Worm (Caenorhabditis elegans) whole organism, L4 larva: ENCODE measurements around the gene W04D2.4.

Source experiments
- F26F4.8 ChIP-seq: fragments of 200-800 bp; sonication (Bioruptor generic); conservative IDR thresholded peaks from 2 replicates; pipeline ENCODE4 v1.3.6; 2022; ENCODE audit warnings: missing genetic modification characterization, missing compliant biosample characterization
- F37D6.2 ChIP-seq: sonication (generic microtip); optimal IDR thresholded peaks from 2 replicates; lab custom pipeline; 2016; ENCODE audit warnings: mild to moderate bottlenecking, missing genetic modification characterization, missing compliant biosample characterization
- T26A8.4 ChIP-seq: fragments of 200-800 bp; sonication (Bioruptor generic); IDR thresholded peaks from 2 replicates; pipeline ENCODE4 v1.3.6; 2022; ENCODE audit warnings: missing genetic modification characterization, missing compliant biosample characterization
- Y105C5A.15 ChIP-seq: fragments of 200-800 bp; sonication (Bioruptor generic); IDR thresholded peaks from 2 replicates; pipeline ENCODE4 v1.3.6; 2022; ENCODE audit warnings: missing genetic modification characterization, missing compliant biosample characterization
- ZK546.5 ChIP-seq, 2 experiments: sonication (generic microtip); optimal IDR thresholded peaks; 2 replicates each; lab custom pipeline; 2017; ENCODE audit warnings: missing biosample characterization in 2 of 2, missing genetic modification characterization in 2 of 2
- aha-1 ChIP-seq: fragments of 150-350 bp; peaks from one replicate; lab custom pipeline; 2014; ENCODE audit warnings: missing biosample characterization, missing genetic modification characterization
- ama-1 ChIP-seq: fragments of 150-350 bp; optimal IDR thresholded peaks from 2 replicates; lab custom pipeline; 2014; ENCODE audit warnings: inconsistent platforms, mixed read lengths
- attf-4 ChIP-seq: sonication (generic microtip); optimal IDR thresholded peaks from 3 replicates; lab custom pipeline; 2017; ENCODE audit warnings: missing biosample characterization, missing genetic modification characterization
- ceh-20 ChIP-seq: fragments of 200-800 bp; sonication (Bioruptor generic); IDR thresholded peaks from 2 replicates; pipeline ENCODE4 v1.3.6; 2022; ENCODE audit warnings: missing genetic modification reagents, missing genetic modification characterization, missing compliant biosample characterization
- ceh-44 ChIP-seq: fragments of 200-800 bp; sonication (Bioruptor generic); IDR thresholded peaks from 2 replicates; pipeline ENCODE4 v1.3.6; 2022; ENCODE audit warnings: missing genetic modification reagents, missing genetic modification characterization, missing compliant biosample characterization
- ces-1 ChIP-seq: fragments of 150-350 bp; sonication (generic microtip); optimal IDR thresholded peaks from 4 replicates; lab custom pipeline; 2014; ENCODE audit warnings: missing biosample characterization, missing genetic modification reagents, missing genetic modification characterization
- daf-12 ChIP-seq: fragments of 150-350 bp; optimal IDR thresholded peaks from 2 replicates; lab custom pipeline; 2014; ENCODE audit warnings: missing biosample characterization, missing genetic modification reagents, missing genetic modification characterization
- daf-16 ChIP-seq, 3 experiments: sonication (generic microtip); optimal IDR thresholded peaks; 2 replicates each; lab custom pipeline; 2016 to 2017; ENCODE audit warnings: missing genetic modification characterization in 3 of 3, missing genetic modification reagents in 3 of 3, mild to moderate bottlenecking in 2 of 3, missing compliant biosample characterization in 2 of 3, missing biosample characterization in 1 of 3, moderate library complexity in 1 of 3
- daf-19 ChIP-seq: fragments of 200-800 bp; sonication (Bioruptor generic); conservative IDR thresholded peaks from 2 replicates; pipeline ENCODE4 v1.3.6; 2022; ENCODE audit warnings: missing genetic modification characterization, missing compliant biosample characterization
- daf-8 ChIP-seq: fragments of 200-800 bp; sonication (Bioruptor generic); IDR thresholded peaks from 2 replicates; pipeline ENCODE4 v1.3.6; 2022; ENCODE audit warnings: missing genetic modification characterization, missing compliant biosample characterization
- dmd-9 ChIP-seq: fragments of 200-800 bp; sonication (Bioruptor generic); IDR thresholded peaks from 2 replicates; pipeline ENCODE4 v1.3.6; 2022; ENCODE audit warnings: missing genetic modification reagents, missing genetic modification characterization, missing compliant biosample characterization
- egl-27 ChIP-seq: sonication (generic microtip); optimal IDR thresholded peaks from 3 replicates; lab custom pipeline; 2017; ENCODE audit warnings: missing biosample characterization, missing genetic modification reagents, missing genetic modification characterization
- egl-43 ChIP-seq: fragments of 200-800 bp; sonication (Bioruptor generic); IDR thresholded peaks from 2 replicates; pipeline ENCODE4 v1.3.6; 2022; ENCODE audit warnings: missing genetic modification reagents, missing genetic modification characterization, missing compliant biosample characterization
- hlh-11 ChIP-seq: fragments of 200-800 bp; sonication (Bioruptor generic); optimal IDR thresholded peaks from 2 replicates; lab custom pipeline; 2018; ENCODE audit warnings: mild to moderate bottlenecking, missing genetic modification characterization, missing compliant biosample characterization
- hmg-1.1 ChIP-seq: fragments of 200-800 bp; sonication (Bioruptor generic); IDR thresholded peaks from 2 replicates; pipeline ENCODE4 v1.3.6; 2022; ENCODE audit warnings: missing genetic modification reagents, missing genetic modification characterization, missing compliant biosample characterization
- lin-15B ChIP-seq: fragments of 150-350 bp; sonication (generic microtip); optimal IDR thresholded peaks from 3 replicates; lab custom pipeline; 2014; ENCODE audit warnings: missing biosample characterization, missing genetic modification characterization
- lin-38 ChIP-seq: fragments of 200-800 bp; sonication (Bioruptor generic); IDR thresholded peaks from 2 replicates; pipeline ENCODE4 v1.3.6; 2022; ENCODE audit warnings: missing genetic modification reagents, missing genetic modification characterization, missing compliant biosample characterization
- nhr-10 ChIP-seq: fragments of 150-350 bp; optimal IDR thresholded peaks from 2 replicates; lab custom pipeline; 2014; ENCODE audit warnings: missing biosample characterization, missing genetic modification characterization
- nhr-237 ChIP-seq: sonication (generic microtip); optimal IDR thresholded peaks from 2 replicates; lab custom pipeline; 2017; ENCODE audit warnings: missing biosample characterization, missing genetic modification characterization
- nhr-28 ChIP-seq: fragments of 150-350 bp; optimal IDR thresholded peaks from 2 replicates; lab custom pipeline; 2014; ENCODE audit warnings: missing biosample characterization, missing genetic modification characterization
- nhr-42 ChIP-seq: fragments of 200-800 bp; sonication (Bioruptor generic); IDR thresholded peaks from 2 replicates; pipeline ENCODE4 v1.3.6; 2022; ENCODE audit warnings: missing genetic modification characterization, missing compliant biosample characterization
- nhr-48 ChIP-seq: sonication (generic microtip); optimal IDR thresholded peaks from 2 replicates; lab custom pipeline; 2016; ENCODE audit warnings: mild to moderate bottlenecking, missing genetic modification characterization, missing compliant biosample characterization
- nhr-6 ChIP-seq: fragments of 150-350 bp; optimal IDR thresholded peaks from 2 replicates; lab custom pipeline; 2014; ENCODE audit warnings: missing biosample characterization, missing genetic modification characterization
- nhr-76 ChIP-seq: fragments of 150-350 bp; optimal IDR thresholded peaks from 2 replicates; lab custom pipeline; 2014; ENCODE audit warnings: missing biosample characterization, missing genetic modification characterization
- pha-4 ChIP-seq, 2 experiments: fragments of 150-350 bp in 1 of 2; fragments of 200-800 bp in 1 of 2; sonication (Bioruptor generic) in 1 of 2; IDR thresholded peaks in 1 of 2; optimal IDR thresholded peaks in 1 of 2; 2 replicates each; pipeline versions ENCODE4 v1.3.6 to Lab custom; 2014 to 2022; ENCODE audit warnings: missing genetic modification characterization in 2 of 2, missing genetic modification reagents in 2 of 2, missing biosample characterization in 1 of 2, missing compliant biosample characterization in 1 of 2
- rbr-2 ChIP-seq: sonication (generic microtip); optimal IDR thresholded peaks from 2 replicates; lab custom pipeline; 2016; ENCODE audit warnings: missing genotype, missing genetic modification characterization, missing compliant biosample characterization
- sdz-12 ChIP-seq: fragments of 200-800 bp; sonication (Bioruptor generic); optimal IDR thresholded peaks from 2 replicates; lab custom pipeline; 2018; ENCODE audit warnings: mild to moderate bottlenecking, missing genetic modification characterization, missing compliant biosample characterization
- tag-97 ChIP-seq: fragments of 200-800 bp; sonication (Bioruptor generic); IDR thresholded peaks from 2 replicates; pipeline ENCODE4 v1.3.6; 2022; ENCODE audit warnings: missing genetic modification characterization, missing compliant biosample characterization
- unc-130 ChIP-seq: sonication (generic microtip); optimal IDR thresholded peaks from 2 replicates; lab custom pipeline; 2016; ENCODE audit warnings: missing genetic modification reagents, missing genetic modification characterization, missing compliant biosample characterization
- unc-39 ChIP-seq: sonication (generic microtip); optimal IDR thresholded peaks from 2 replicates; lab custom pipeline; 2017; ENCODE audit warnings: missing biosample characterization, missing genetic modification characterization
- unc-62 ChIP-seq, 3 experiments: fragments of 150-350 bp in 1 of 3; sonication (generic microtip); optimal IDR thresholded peaks in 2 of 3; peaks in 1 of 3; 1 replicate in 1 of 3; 2 replicates in 2 of 3; lab custom pipeline; 2014 to 2017; ENCODE audit warnings: missing biosample characterization in 3 of 3, missing genetic modification characterization in 3 of 3, missing genetic modification reagents in 3 of 3, missing genotype in 1 of 3
- zag-1 ChIP-seq: fragments of 150-350 bp; optimal IDR thresholded peaks from 2 replicates; lab custom pipeline; 2014; ENCODE audit warnings: missing biosample characterization, missing genetic modification characterization
- zfp-2 ChIP-seq: sonication (generic microtip); optimal IDR thresholded peaks from 2 replicates; lab custom pipeline; 2016; ENCODE audit warnings: mild to moderate bottlenecking, missing genetic modification characterization, missing compliant biosample characterization
- zfp-3 ChIP-seq: fragments of 200-800 bp; sonication (Bioruptor generic); conservative IDR thresholded peaks from 2 replicates; pipeline ENCODE4 v1.3.6; 2022; ENCODE audit warnings: missing genetic modification reagents, missing genetic modification characterization, missing compliant biosample characterization

W04D2.4 gene

DNA sequence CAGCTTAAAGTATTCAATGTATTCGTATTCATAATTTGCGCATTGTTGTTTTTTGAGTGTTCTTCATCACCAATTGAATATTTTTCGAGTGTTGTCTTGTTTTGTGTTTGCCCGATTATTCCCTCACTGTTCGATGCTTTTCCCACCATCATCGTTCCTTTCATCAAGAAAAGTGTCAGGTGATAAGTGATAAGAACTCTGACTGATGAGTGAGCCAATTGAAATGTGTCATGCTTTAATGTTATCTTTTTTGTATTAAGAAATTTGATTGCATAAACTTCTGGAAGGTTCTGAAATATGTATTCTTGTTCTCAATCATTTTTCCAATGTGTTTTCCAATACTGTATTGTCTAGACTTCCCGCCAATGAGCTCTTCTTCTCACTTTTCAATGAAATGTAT is 22.2 kb downstream of the W04D2.4 start (continued):
- TF ChIP-seq ama-1 (lab: Kevin White, UChicago), result no peak
- no peak for TF ChIP-seq F26F4.8
- TF ChIP-seq F37D6.2 (tag; lab: Kevin White, UChicago), result no peak
- TF ChIP-seq nhr-42 (GFP tag; lab: Robert Waterston, UW), result no peak
- no peak for TF ChIP-seq T26A8.4 (GFP tag; lab: Robert Waterston, UW)
- TF ChIP-seq nhr-6 (tag; lab: Kevin White, UChicago), result no peak
- TF ChIP-seq aha-1 (tag; lab: Kevin White, UChicago), result peak; percentile 90
- no peak for TF ChIP-seq nhr-237 (tag; lab: Kevin White, UChicago)
- TF ChIP-seq pha-4 (GFP tag; IDR thresholded peaks at IDR 0.05; lab: Robert Waterston, UW), result no peak
- TF ChIP-seq pha-4 (tag; optimal IDR thresholded peaks at IDR 0.05; lab: Kevin White, UChicago), result no peak
- no peak for TF ChIP-seq daf-19 (GFP tag; lab: Robert Waterston, UW)
- no peak for TF ChIP-seq rbr-2 (tag; lab: Kevin White, UChicago)
- no peak for TF ChIP-seq lin-38 (GFP tag; lab: Robert Waterston, UW)
- no peak for TF ChIP-seq ceh-44
- no peak for TF ChIP-seq zfp-3 (GFP tag; lab: Robert Waterston, UW)
- no peak for TF ChIP-seq hmg-1.1
- TF ChIP-seq ces-1, result no peak
- peak; percentile 80 for TF ChIP-seq hlh-11 (tag; lab: Kevin White, UChicago)
- no peak for TF ChIP-seq nhr-48 (tag; lab: Kevin White, UChicago)
- no peak for TF ChIP-seq zag-1
- no peak for TF ChIP-seq egl-27 (tag; lab: Kevin White, UChicago)
- TF ChIP-seq nhr-76 (tag; lab: Kevin White, UChicago), result no peak
- no peak for TF ChIP-seq dmd-9 (GFP tag; lab: Robert Waterston, UW)
- TF ChIP-seq lin-15B (tag; lab: Kevin White, UChicago), result no peak
- TF ChIP-seq zfp-2 (tag; lab: Kevin White, UChicago), result no peak
- no peak for TF ChIP-seq unc-39 (tag; lab: Kevin White, UChicago)
- no peak for TF ChIP-seq daf-8 (GFP tag; lab: Robert Waterston, UW)
- no peak for TF ChIP-seq daf-16 (GFP tag; optimal IDR thresholded peaks at IDR 0.05; lab: Kevin White, UChicago)
- peak; percentile 88 for TF ChIP-seq daf-16 (tag; optimal IDR thresholded peaks at IDR 0.05; lab: Kevin White, UChicago)
- no peak for TF ChIP-seq tag-97
- TF ChIP-seq daf-12, result no peak
- TF ChIP-seq, all 104 proteins: peak for 13

DNA sequence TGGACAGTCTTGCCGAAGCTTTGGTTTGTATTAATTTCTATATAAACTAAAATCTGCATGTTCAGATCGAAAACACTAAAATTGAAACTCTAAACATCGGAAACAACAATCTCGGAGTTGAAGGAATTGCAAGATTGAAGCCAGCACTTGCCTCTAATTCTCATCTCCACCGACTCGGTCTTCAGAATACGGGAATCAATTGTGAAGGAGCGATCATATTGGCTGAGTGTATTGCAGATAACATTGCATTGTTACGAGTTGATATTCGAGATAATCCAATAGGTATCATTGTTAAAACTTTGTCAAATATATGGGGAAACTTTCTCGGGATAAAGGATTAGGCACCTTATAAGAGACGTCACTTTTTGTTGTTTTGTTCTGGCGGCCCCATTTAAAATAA is 27.2 kb downstream of the W04D2.4 start:
- TF ChIP-seq egl-43 (GFP tag; lab: Robert Waterston, UW) (no peak), unc-62 (GFP tag; optimal IDR thresholded peaks at IDR 0.05 in 1 of 2; lab: Kevin White, UChicago) (peak in 1 of 2 experiments; percentile 96), unc-62 (tag; optimal IDR thresholded peaks at IDR 0.05; lab: Kevin White, UChicago) (no peak)
- TF ChIP-seq, all 104 proteins: peak for 1

DNA sequence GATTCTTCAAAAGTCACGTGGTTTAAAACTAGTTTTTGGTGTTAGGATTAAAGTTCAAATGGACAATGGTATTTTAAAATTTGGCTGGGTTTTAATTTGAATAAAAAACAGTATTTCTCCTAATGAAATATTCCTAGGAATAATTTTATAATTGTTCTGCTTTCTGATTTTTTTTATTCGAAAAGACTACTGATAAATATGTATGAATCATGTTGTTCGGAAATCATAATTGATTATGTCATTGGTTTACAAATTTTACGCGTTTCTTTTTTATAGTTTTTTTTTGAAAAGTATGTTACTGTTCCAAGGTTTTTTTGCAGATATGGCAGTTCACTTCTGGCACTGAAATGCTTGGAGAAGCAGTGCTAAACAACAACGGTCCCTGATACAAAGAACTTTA is 29.2 kb downstream of the W04D2.4 start, which contains the start of gene F28C1.3:
Gene F28C1.3 (plus strand): TSS at position 301 of the 400 bp plus-strand sequence.
- TF ChIP-seq nhr-42 (GFP tag; lab: Robert Waterston, UW), result no peak
- TF ChIP-seq ceh-44, result no peak
- TF ChIP-seq F26F4.8, result no peak
- no peak for TF ChIP-seq Y105C5A.15
- no peak for TF ChIP-seq tag-97
- no peak for TF ChIP-seq nhr-28 (tag; lab: Kevin White, UChicago)
- no peak for TF ChIP-seq attf-4 (tag; lab: Kevin White, UChicago)
- no peak for TF ChIP-seq nhr-10
- no peak for TF ChIP-seq sdz-12 (GFP tag; lab: Kevin White, UChicago)
- TF ChIP-seq daf-16 (GFP tag; optimal IDR thresholded peaks at IDR 0.05; lab: Kevin White, UChicago), result no peak
- TF ChIP-seq daf-16 (tag; optimal IDR thresholded peaks at IDR 0.05; lab: Kevin White, UChicago), result no peak
- no peak for TF ChIP-seq ceh-20 (GFP tag; lab: Robert Waterston, UW)
- no peak for TF ChIP-seq unc-130 (GFP tag; lab: Kevin White, UChicago)
- no peak for TF ChIP-seq lin-15B (tag; lab: Kevin White, UChicago)
- TF ChIP-seq daf-19 (GFP tag; lab: Robert Waterston, UW), result no peak
- no peak for TF ChIP-seq ZK546.5 (tag; optimal IDR thresholded peaks at IDR 0.05; lab: Kevin White, UChicago)
